Fruit fly (Drosophila melanogaster) whole organism, embryonic: ENCODE measurements around the gene Neto.

Experiments used
- BtbVII ChIP-seq: fragments of 200-800 bp; sonication (Bioruptor generic); optimal IDR thresholded peaks from 3 replicates; lab custom pipeline; 2017; ENCODE audit warnings: missing biosample characterization, mild to moderate bottlenecking, missing genetic modification characterization
- CG10565 ChIP-seq: fragments of 200-800 bp; sonication (Bioruptor generic); optimal IDR thresholded peaks from 3 replicates; lab custom pipeline; 2016; ENCODE audit warnings: missing biosample characterization, mild to moderate bottlenecking, missing genetic modification characterization
- CG10979 ChIP-seq: fragments of 200-800 bp; sonication (Bioruptor generic); optimal IDR thresholded peaks from 2 replicates; lab custom pipeline; 2018; ENCODE audit warnings: missing biosample characterization, mild to moderate bottlenecking, missing genetic modification characterization, moderate library complexity
- CG11723 ChIP-seq: fragments of 200-800 bp; sonication (Bioruptor generic); optimal IDR thresholded peaks from 2 replicates; lab custom pipeline; 2017; ENCODE audit warnings: missing biosample characterization, mild to moderate bottlenecking, missing genetic modification characterization
- CG13775 ChIP-seq: fragments of 200-800 bp; sonication (Bioruptor generic); optimal IDR thresholded peaks from 3 replicates; lab custom pipeline; 2017; ENCODE audit warnings: missing biosample characterization, mild to moderate bottlenecking, missing genetic modification characterization
- CG15479 ChIP-seq: fragments of 200-800 bp; sonication (Bioruptor generic); optimal IDR thresholded peaks from 3 replicates; lab custom pipeline; 2019; ENCODE audit warnings: missing biosample characterization, mild to moderate bottlenecking, missing genetic modification characterization, moderate library complexity
- CG16813 ChIP-seq: fragments of 200-800 bp; sonication (Bioruptor generic); IDR thresholded peaks from 3 replicates; pipeline ENCODE4 v1.3.6; 2022; ENCODE audit warnings: missing biosample characterization, missing genetic modification characterization; ENCODE audit not compliant: partially characterized antibody
- CG17361 ChIP-seq: fragments of 200-800 bp; sonication (Bioruptor generic); IDR thresholded peaks from 3 replicates; pipeline ENCODE4 v1.3.6; 2022; ENCODE audit warnings: missing biosample characterization, missing genetic modification characterization
- CG1832 ChIP-seq: fragments of 200-800 bp; sonication (Bioruptor generic); optimal IDR thresholded peaks from 2 replicates; lab custom pipeline; 2017; ENCODE audit warnings: missing biosample characterization, mild to moderate bottlenecking, missing genetic modification characterization, inconsistent platforms
- CG18599 ChIP-seq: fragments of 200-800 bp; sonication (Bioruptor generic); optimal IDR thresholded peaks from 3 replicates; lab custom pipeline; 2017; ENCODE audit warnings: missing biosample characterization, missing genetic modification characterization, mild to moderate bottlenecking, moderate library complexity, missing genetic modification reagents
- CG18619 ChIP-seq: fragments of 200-800 bp; sonication (Bioruptor generic); optimal IDR thresholded peaks from 3 replicates; lab custom pipeline; 2017; ENCODE audit warnings: missing biosample characterization, mild to moderate bottlenecking, missing genetic modification characterization
- CG2678 ChIP-seq: fragments of 200-800 bp; sonication (Bioruptor generic); optimal IDR thresholded peaks from 3 replicates; lab custom pipeline; 2019; ENCODE audit warnings: missing biosample characterization, mild to moderate bottlenecking, missing genetic modification characterization, moderate library complexity
- CG31365 ChIP-seq: fragments of 200-800 bp; sonication (Bioruptor generic); optimal IDR thresholded peaks from 2 replicates; lab custom pipeline; 2018; ENCODE audit warnings: missing biosample characterization, mild to moderate bottlenecking, missing genetic modification characterization
- CG42726 ChIP-seq: fragments of 200-800 bp; sonication (Bioruptor generic); IDR thresholded peaks from 2 replicates; pipeline ENCODE4 v1.3.6; 2022; ENCODE audit warnings: missing biosample characterization, missing genetic modification characterization; ENCODE audit not compliant: partially characterized antibody
- CG4730 ChIP-seq: fragments of 200-800 bp; sonication (Bioruptor generic); IDR thresholded peaks from 2 replicates; pipeline ENCODE4 v1.3.6; 2022; ENCODE audit warnings: missing biosample characterization, missing genetic modification characterization
- CG6765 ChIP-seq: fragments of 200-800 bp; sonication (Bioruptor generic); optimal IDR thresholded peaks from 3 replicates; lab custom pipeline; 2017; ENCODE audit warnings: missing biosample characterization, mild to moderate bottlenecking, missing genetic modification characterization
- CG6813 ChIP-seq: fragments of 200-800 bp; sonication (Bioruptor generic); optimal IDR thresholded peaks from 2 replicates; lab custom pipeline; 2017; ENCODE audit warnings: missing biosample characterization, missing genetic modification characterization, mild to moderate bottlenecking, moderate library complexity, missing genetic modification reagents
- CG7357 ChIP-seq: fragments of 200-800 bp; sonication (Bioruptor generic); IDR thresholded peaks from 3 replicates; pipeline ENCODE4 v1.3.6; 2022; ENCODE audit warnings: missing biosample characterization, missing genetic modification characterization
- CG7745 ChIP-seq: fragments of 200-800 bp; sonication (Bioruptor generic); optimal IDR thresholded peaks from 2 replicates; lab custom pipeline; 2018; ENCODE audit warnings: missing biosample characterization, mild to moderate bottlenecking, missing genetic modification characterization, moderate library complexity
- CG7987 ChIP-seq: fragments of 200-800 bp; sonication (Bioruptor generic); optimal IDR thresholded peaks from 2 replicates; lab custom pipeline; 2018; ENCODE audit warnings: missing biosample characterization, mild to moderate bottlenecking, missing genetic modification characterization, moderate library complexity
- Camta ChIP-seq: fragments of 200-800 bp; sonication (Bioruptor generic); optimal IDR thresholded peaks from 2 replicates; lab custom pipeline; 2016; ENCODE audit warnings: missing biosample characterization, missing genetic modification characterization
- Dad ChIP-seq: fragments of 200-800 bp; sonication (Bioruptor generic); optimal IDR thresholded peaks from 3 replicates; lab custom pipeline; 2016; ENCODE audit warnings: missing biosample characterization, missing genetic modification characterization
- Dp ChIP-seq: fragments of 200-800 bp; sonication (Bioruptor generic); optimal IDR thresholded peaks from 2 replicates; lab custom pipeline; 2018; ENCODE audit warnings: missing biosample characterization, mild to moderate bottlenecking, missing genetic modification characterization, moderate library complexity
- E2f2 ChIP-seq: fragments of 200-800 bp; sonication (Bioruptor generic); IDR thresholded peaks from 2 replicates; pipeline ENCODE4 v1.3.6; 2022; ENCODE audit warnings: missing biosample characterization, missing genetic modification characterization
- ERR ChIP-seq: fragments of 200-800 bp; sonication (Bioruptor generic); optimal IDR thresholded peaks from 2 replicates; lab custom pipeline; 2016; ENCODE audit warnings: missing biosample characterization, missing genetic modification characterization
- Hr3 ChIP-seq: fragments of 200-800 bp; sonication (Bioruptor generic); optimal IDR thresholded peaks from 3 replicates; lab custom pipeline; 2016; ENCODE audit warnings: missing biosample characterization, missing genetic modification characterization
- Mes4 ChIP-seq: fragments of 200-800 bp; sonication (Bioruptor generic); optimal IDR thresholded peaks from 2 replicates; lab custom pipeline; 2016; ENCODE audit warnings: missing biosample characterization, missing genetic modification characterization
- Oaz ChIP-seq: fragments of 200-800 bp; sonication (Bioruptor generic); IDR thresholded peaks from 2 replicates; pipeline ENCODE4 v1.3.6; 2022; ENCODE audit warnings: missing biosample characterization, missing genetic modification characterization
- Rfx ChIP-seq: fragments of 200-800 bp; sonication (Bioruptor generic); IDR thresholded peaks from 2 replicates; pipeline ENCODE4 v1.3.6; 2022; ENCODE audit warnings: missing biosample characterization, missing genetic modification characterization
- Side ChIP-seq: fragments of 200-800 bp; sonication (Bioruptor generic); optimal IDR thresholded peaks from 2 replicates; lab custom pipeline; 2016; ENCODE audit warnings: missing biosample characterization, missing genetic modification characterization
- Sry-β ChIP-seq: fragments of 200-800 bp; sonication (Bioruptor generic); optimal IDR thresholded peaks from 2 replicates; lab custom pipeline; 2018; ENCODE audit warnings: missing biosample characterization, mild to moderate bottlenecking, missing genetic modification characterization, moderate library complexity
- ash1 ChIP-seq: fragments of 200-800 bp; sonication (Bioruptor generic); optimal IDR thresholded peaks from 2 replicates; lab custom pipeline; 2018; ENCODE audit warnings: missing biosample characterization, mild to moderate bottlenecking, missing genetic modification characterization
- ato ChIP-seq: fragments of 200-800 bp; sonication (Bioruptor generic); IDR thresholded peaks from 2 replicates; pipeline ENCODE4 v1.3.6; 2022; ENCODE audit warnings: missing biosample characterization, missing genetic modification characterization; ENCODE audit not compliant: partially characterized antibody
- bcd ChIP-seq: fragments of 200-800 bp; sonication (Bioruptor generic); optimal IDR thresholded peaks from 2 replicates; lab custom pipeline; 2017; ENCODE audit warnings: missing biosample characterization, mild to moderate bottlenecking, missing genetic modification characterization
- cato ChIP-seq: fragments of 200-800 bp; sonication (Bioruptor generic); optimal IDR thresholded peaks from 2 replicates; lab custom pipeline; 2016; ENCODE audit warnings: missing biosample characterization, missing genetic modification characterization, borderline replicate concordance
- croc ChIP-seq: fragments of 200-800 bp; sonication (Bioruptor generic); conservative IDR thresholded peaks from 3 replicates; pipeline ENCODE4 v1.3.6; 2022; ENCODE audit warnings: missing biosample characterization, missing genetic modification characterization
- crp ChIP-seq, 2 experiments: fragments of 200-800 bp; sonication (Bioruptor generic); optimal IDR thresholded peaks; 2 replicates in 1 of 2; 3 replicates in 1 of 2; lab custom pipeline; 2017; ENCODE audit warnings: missing biosample characterization in 2 of 2, missing genetic modification characterization in 2 of 2, mild to moderate bottlenecking in 1 of 2, moderate library complexity in 1 of 2
- dan ChIP-seq: fragments of 200-800 bp; sonication (Bioruptor generic); IDR thresholded peaks from 2 replicates; pipeline ENCODE4 v1.3.6; 2022; ENCODE audit warnings: missing biosample characterization, missing genetic modification characterization
- danr ChIP-seq: fragments of 200-800 bp; sonication (Bioruptor generic); IDR thresholded peaks from 2 replicates; pipeline ENCODE4 v1.3.6; 2022; ENCODE audit warnings: missing biosample characterization, missing genetic modification characterization
- eyg ChIP-seq: fragments of 200-800 bp; sonication (Bioruptor generic); optimal IDR thresholded peaks from 3 replicates; lab custom pipeline; 2016; ENCODE audit warnings: missing biosample characterization, missing genetic modification characterization
- fd64A ChIP-seq: fragments of 200-800 bp; sonication (Bioruptor generic); optimal IDR thresholded peaks from 3 replicates; lab custom pipeline; 2018; ENCODE audit warnings: missing biosample characterization, mild to moderate bottlenecking, missing genetic modification characterization
- fu2 ChIP-seq: fragments of 200-800 bp; sonication (Bioruptor generic); optimal IDR thresholded peaks from 2 replicates; lab custom pipeline; 2016; ENCODE audit warnings: missing biosample characterization, missing genetic modification characterization
- gcm ChIP-seq: fragments of 200-800 bp; sonication (Bioruptor generic); optimal IDR thresholded peaks from 2 replicates; lab custom pipeline; 2019; ENCODE audit warnings: missing biosample characterization, mild to moderate bottlenecking, missing genetic modification characterization, moderate library complexity
- insv ChIP-seq, 2 experiments: fragments of 200-800 bp; sonication (Bioruptor generic); optimal IDR thresholded peaks; 3 replicates each; lab custom pipeline; 2016 to 2018; ENCODE audit warnings: missing biosample characterization in 2 of 2, missing genetic modification characterization in 2 of 2
- knrl ChIP-seq: fragments of 200-800 bp; sonication (Bioruptor generic); IDR thresholded peaks from 3 replicates; pipeline ENCODE4 v1.3.6; 2022; ENCODE audit warnings: missing biosample characterization, missing genetic modification characterization; ENCODE audit not compliant: partially characterized antibody
- lab ChIP-seq: fragments of 200-800 bp; sonication (Bioruptor generic); optimal IDR thresholded peaks from 3 replicates; lab custom pipeline; 2017; ENCODE audit warnings: missing biosample characterization, missing genetic modification characterization, mild to moderate bottlenecking, moderate library complexity, missing genetic modification reagents
- nmo ChIP-seq: fragments of 200-800 bp; sonication (Bioruptor generic); optimal IDR thresholded peaks from 2 replicates; lab custom pipeline; 2018; ENCODE audit warnings: missing biosample characterization, mild to moderate bottlenecking, missing genetic modification characterization, moderate library complexity
- onecut ChIP-seq: fragments of 200-800 bp; sonication (Bioruptor generic); IDR thresholded peaks from 2 replicates; pipeline ENCODE4 v1.3.6; 2022; ENCODE audit warnings: missing biosample characterization, missing genetic modification characterization
- sim ChIP-seq: fragments of 200-800 bp; sonication (Bioruptor generic); IDR thresholded peaks from 2 replicates; pipeline ENCODE4 v1.3.6; 2022; ENCODE audit warnings: missing biosample characterization, missing genetic modification characterization
- trem ChIP-seq: fragments of 200-800 bp; optimal IDR thresholded peaks from 3 replicates; lab custom pipeline; 2019; ENCODE audit warnings: missing biosample characterization, mild to moderate bottlenecking, missing genetic modification characterization, moderate library complexity
- trh ChIP-seq: fragments of 200-800 bp; sonication (Bioruptor generic); optimal IDR thresholded peaks from 2 replicates; lab custom pipeline; 2016; ENCODE audit warnings: missing biosample characterization, missing genetic modification characterization

Gene Neto

DNA sequence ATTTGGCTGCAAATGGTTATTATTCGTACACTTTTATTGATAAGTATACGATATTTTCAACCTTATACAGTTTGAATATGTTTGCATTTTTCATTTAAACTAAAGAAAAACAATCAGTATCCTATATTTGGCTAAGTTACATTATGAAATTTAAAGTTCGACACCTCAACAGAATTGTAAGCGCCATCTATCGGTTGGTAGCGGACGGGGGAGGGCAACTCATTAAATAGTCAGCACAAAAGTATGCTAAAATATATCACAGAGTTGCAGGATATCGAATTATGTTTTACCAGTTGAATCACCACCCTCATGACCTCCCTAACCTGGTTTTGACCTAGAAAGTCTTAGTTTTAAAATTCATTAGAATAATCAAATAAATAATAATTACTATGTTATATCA, 44.5 kb upstream of the Neto start:
- TF ChIP-seq CG18599 (GFP tag; lab: Kevin White, UChicago) (no peak), lab (peak; percentile 9), CG42726 (GFP tag; lab: Robert Waterston, UW) (no peak), CG1832 (GFP tag; lab: Kevin White, UChicago) (no peak), Sry-β (GFP tag; lab: Kevin White, UChicago) (no peak), Dad (GFP tag; lab: Kevin White, UChicago) (no peak), bcd (GFP tag; lab: Kevin White, UChicago) (no peak), CG10565 (GFP tag; lab: Kevin White, UChicago) (no peak), CG6765 (GFP tag; lab: Kevin White, UChicago) (no peak), CG17361 (GFP tag; lab: Robert Waterston, UW) (peak; percentile 24; the same call in 1 of the 3 replicates), crp (GFP tag; optimal IDR thresholded peaks at IDR 0.05; lab: Kevin White, UChicago) (no peak), CG11723 (GFP tag; lab: Kevin White, UChicago) (no peak), CG7745 (tag; lab: Kevin White, UChicago) (no peak), nmo (GFP tag; lab: Kevin White, UChicago) (no peak), CG18619 (no peak), gcm (GFP tag; lab: Kevin White, UChicago) (no peak), CG6813 (GFP tag; lab: Kevin White, UChicago) (no peak), insv (GFP tag; optimal IDR thresholded peaks at IDR 0.05; lab: Kevin White, UChicago) (peak in 1 of 2 experiments; percentile 9), CG10979 (tag; lab: Kevin White, UChicago) (peak; percentile 2), Side (GFP tag; lab: Kevin White, UChicago) (no peak), onecut (peak; percentile 6; the same call in 1 of the 2 replicates), ERR (no peak), cato (no peak), fu2 (GFP tag; lab: Kevin White, UChicago) (no peak), CG2678 (tag; lab: Kevin White, UChicago) (no peak), BtbVII (GFP tag; lab: Kevin White, UChicago) (no peak), Mes4 (no peak), Rfx (GFP tag; lab: Robert Waterston, UW) (peak; percentile 21; the same call in 1 of the 2 replicates), knrl (GFP tag; lab: Robert Waterston, UW) (no peak), trem (no peak), trh (GFP tag; lab: Kevin White, UChicago) (no peak), CG16813 (GFP tag; lab: Robert Waterston, UW) (no peak), sim (GFP tag; lab: Robert Waterston, UW) (no peak), CG7357 (GFP tag; lab: Robert Waterston, UW) (no peak), fd64A (GFP tag; lab: Kevin White, UChicago) (no peak), croc (GFP tag; lab: Robert Waterston, UW) (no peak), ato (GFP tag; lab: Robert Waterston, UW) (no peak), CG7987 (peak; percentile 1), CG13775 (GFP tag; lab: Kevin White, UChicago) (no peak), Hr3 (no peak), ash1 (GFP tag; lab: Kevin White, UChicago) (no peak), CG4730 (GFP tag; lab: Robert Waterston, UW) (no peak), CG31365 (no peak), danr (no peak), E2f2 (GFP tag; lab: Robert Waterston, UW) (no peak), Dp (no peak), Oaz (no peak), dan (GFP tag; lab: Robert Waterston, UW) (no peak), CG15479 (GFP tag; lab: Kevin White, UChicago) (no peak), Camta (no peak), eyg (GFP tag; lab: Kevin White, UChicago) (no peak)
